Worm (Caenorhabditis elegans): ENCODE measurements around the gene Y60A9.3.

Y60A9.3 gene

ce11 chrX:14421529-14421982 lies 38.5 kb downstream of the Y60A9.3 start, which contains the start of gene F23D12.2:
TSS of gene F23D12.2 (minus strand) at chrX:14421579.
- no peak for TF ChIP-seq nhr-2 (tag; optimal IDR thresholded peaks at IDR 0.05)
- TF ChIP-seq nhr-76 (tag; optimal IDR thresholded peaks at IDR 0.05), result no peak
- TF ChIP-seq ceh-39 (tag; optimal IDR thresholded peaks at IDR 0.05), result no peak
- TF ChIP-seq bed-3 (GFP tag; optimal IDR thresholded peaks at IDR 0.05), result no peak
- no peak for TF ChIP-seq sem-2 (GFP tag; optimal IDR thresholded peaks at IDR 0.05)
- no peak for TF ChIP-seq lin-13 (tag; optimal IDR thresholded peaks at IDR 0.05)
- no peak for TF ChIP-seq pha-4 (tag; optimal IDR thresholded peaks at IDR 0.05)
- no peak for TF ChIP-seq M03D4.4 (tag; optimal IDR thresholded peaks at IDR 0.05)
- no peak for TF ChIP-seq nhr-12 (tag; optimal IDR thresholded peaks at IDR 0.05)

DNA sequence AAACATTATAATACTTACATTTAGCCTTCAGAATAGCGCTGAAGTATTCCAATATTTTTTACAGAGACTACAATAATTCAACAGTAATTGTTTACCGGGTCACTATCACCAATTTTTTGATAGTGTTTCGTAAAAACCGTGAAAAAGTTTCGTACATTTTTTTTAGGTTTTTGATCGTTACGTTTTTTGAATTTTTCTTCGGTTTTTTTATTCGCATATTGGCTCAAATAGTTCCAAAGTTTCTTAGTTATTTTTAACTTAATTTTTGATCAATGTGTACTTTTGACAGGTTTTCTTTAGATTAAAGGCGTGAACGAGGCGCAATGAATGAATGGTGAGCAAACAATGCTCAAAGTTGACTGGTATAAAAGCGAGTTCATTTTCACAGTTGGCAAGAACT lies 40.1 kb downstream of the Y60A9.3 start, which contains the start of gene fipr-3:
fipr-3 (plus strand) TSS at position 301 of the 400 bp plus-strand sequence.
- TF ChIP-seq unc-120 (tag; optimal IDR thresholded peaks at IDR 0.05; ENCODE audit: poor library complexity, severe bottlenecking) (no peak), mep-1 (tag; optimal IDR thresholded peaks at IDR 0.05) (no peak), nhr-12 (tag; optimal IDR thresholded peaks at IDR 0.05) (no peak), ceh-43 (GFP tag; optimal IDR thresholded peaks at IDR 0.05) (no peak), bed-3 (GFP tag; optimal IDR thresholded peaks at IDR 0.05) (no peak), lin-32 (GFP tag; optimal IDR thresholded peaks at IDR 0.05) (no peak), ceh-39 (tag; optimal IDR thresholded peaks at IDR 0.05) (no peak), mab-5 (tag; optimal IDR thresholded peaks at IDR 0.05) (no peak), drap-1 (GFP tag; optimal IDR thresholded peaks at IDR 0.05) (no peak), sptf-1 (tag; optimal IDR thresholded peaks at IDR 0.05) (no peak)

DNA sequence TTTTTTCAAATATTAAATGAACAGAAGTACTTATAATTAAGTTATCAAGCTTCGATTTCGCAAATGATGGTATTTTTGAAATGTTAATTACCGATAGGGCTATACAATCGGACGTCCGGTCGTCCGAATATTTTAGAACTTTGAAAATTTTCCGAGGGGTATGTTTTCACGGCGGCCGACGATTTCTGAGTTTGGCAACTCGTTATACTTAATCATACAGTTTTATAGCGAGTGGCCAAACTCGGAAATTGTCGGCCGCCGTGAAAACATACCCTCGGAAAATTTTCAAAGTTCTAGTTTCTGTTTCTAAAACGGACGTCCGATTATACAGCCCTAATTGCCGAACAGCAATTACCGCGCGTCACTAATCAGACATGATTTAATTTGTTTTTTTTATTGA lies 41.1 kb downstream of the Y60A9.3 start:
- TF ChIP-seq elt-1 (tag; optimal IDR thresholded peaks at IDR 0.05; ENCODE audit: borderline replicate concordance, insufficient read depth) (no peak), ceh-83 (GFP tag; optimal IDR thresholded peaks at IDR 0.05) (no peak), nhr-76 (tag; optimal IDR thresholded peaks at IDR 0.05) (no peak), pha-4 (tag; optimal IDR thresholded peaks at IDR 0.05) (no peak), unc-39 (tag; optimal IDR thresholded peaks at IDR 0.05) (no peak), unc-62 (GFP tag; optimal IDR thresholded peaks at IDR 0.05) (no peak), hlh-1 (tag; optimal IDR thresholded peaks at IDR 0.05) (no peak), snpc-4 (tag; optimal IDR thresholded peaks at IDR 0.05) (no peak)

- no peak for TF ChIP-seq elt-3 (tag; optimal IDR thresholded peaks at IDR 0.05)
- TF ChIP-seq mep-1 (tag; optimal IDR thresholded peaks at IDR 0.05), result no peak
- no peak for TF ChIP-seq flh-1 (GFP tag; optimal IDR thresholded peaks at IDR 0.05)
- TF ChIP-seq ces-1 (GFP tag; optimal IDR thresholded peaks at IDR 0.05), result no peak
- TF ChIP-seq zip-8 (tag; optimal IDR thresholded peaks at IDR 0.05), result no peak
- no peak for TF ChIP-seq nhr-28 (tag; optimal IDR thresholded peaks at IDR 0.05)
- TF ChIP-seq unc-62 (GFP tag; optimal IDR thresholded peaks at IDR 0.05), result no peak
- TF ChIP-seq unc-39 (tag; optimal IDR thresholded peaks at IDR 0.05), result no peak
Observed at ce11 chrX:14424673-14425072, 41.6 kb downstream of the Y60A9.3 start, which contains the start of gene F23D12.11. TSS of gene F23D12.11 (minus strand) at chrX:14424751.

DNA sequence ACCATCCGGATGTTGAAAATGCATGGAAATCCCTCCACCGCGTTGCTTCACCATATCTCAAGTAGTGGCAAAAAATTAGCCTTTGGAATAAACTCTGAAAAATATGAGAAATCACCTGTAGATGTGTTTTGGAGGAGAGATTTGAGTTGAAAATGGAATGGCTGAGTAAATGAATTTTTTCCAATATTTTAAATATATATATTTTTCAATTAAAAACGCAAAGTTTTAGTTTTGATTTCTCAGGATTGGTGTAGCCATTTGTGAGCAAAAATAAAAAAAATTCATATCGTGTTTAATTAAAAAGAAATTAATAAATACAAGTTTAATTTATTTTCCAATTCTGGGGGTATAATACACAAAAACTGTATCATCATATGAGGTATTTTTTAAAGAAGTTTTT lies 45.0 kb downstream of the Y60A9.3 start, which contains the start of gene F23D12.1:
F23D12.1 (minus strand) TSS at position 101 of the 400 bp plus-strand sequence.
- no peak for TF ChIP-seq lsy-2 (tag; optimal IDR thresholded peaks at IDR 0.05)
- TF ChIP-seq nhr-12 (tag; optimal IDR thresholded peaks at IDR 0.05), result no peak
- no peak for TF ChIP-seq tbx-8 (GFP tag; optimal IDR thresholded peaks at IDR 0.05)
- TF ChIP-seq blmp-1 (tag; optimal IDR thresholded peaks at IDR 0.05), result no peak
- TF ChIP-seq elt-3 (tag; optimal IDR thresholded peaks at IDR 0.05), result no peak
- no peak for TF ChIP-seq mep-1 (tag; optimal IDR thresholded peaks at IDR 0.05)
- no peak for TF ChIP-seq cnd-1 (tag; optimal IDR thresholded peaks at IDR 0.05)
- no peak for TF ChIP-seq hlh-1 (tag; optimal IDR thresholded peaks at IDR 0.05)
- no peak for TF ChIP-seq sem-2 (GFP tag; optimal IDR thresholded peaks at IDR 0.05)

DNA sequence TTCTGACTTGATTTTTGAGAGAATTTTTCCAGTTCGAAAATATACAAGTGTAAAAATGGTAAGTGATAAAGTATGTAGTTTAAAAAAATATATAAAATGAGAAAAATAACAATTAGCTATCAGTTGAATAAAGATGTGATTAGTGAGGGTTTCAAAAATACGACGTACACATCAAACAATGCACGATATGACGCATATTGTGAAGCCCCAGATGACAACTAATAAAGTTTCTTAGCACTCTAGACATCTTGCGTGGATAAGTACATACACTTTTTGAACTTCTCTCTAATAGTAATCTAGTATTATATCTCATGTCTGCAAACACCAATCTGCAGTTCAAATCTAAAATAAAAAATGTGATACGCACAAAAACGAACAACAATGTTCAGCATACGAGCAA lies 47.4 kb downstream of the Y60A9.3 start:
- no peak for TF ChIP-seq ztf-11 (tag; optimal IDR thresholded peaks at IDR 0.05)
- TF ChIP-seq nhr-12 (tag; optimal IDR thresholded peaks at IDR 0.05), result no peak
- no peak for TF ChIP-seq nhr-76 (tag; optimal IDR thresholded peaks at IDR 0.05)
- TF ChIP-seq lsy-2 (tag; optimal IDR thresholded peaks at IDR 0.05), result no peak
- no peak for TF ChIP-seq hlh-1 (tag; optimal IDR thresholded peaks at IDR 0.05)
- no peak for TF ChIP-seq ham-2 (GFP tag; optimal IDR thresholded peaks at IDR 0.05)
